Worm (Caenorhabditis elegans) whole organism, young adult: ENCODE results near the gene sto-6.

ENCODE experiments used
- C06A6.2 ChIP-seq: fragments of 200-800 bp; sonication (Bioruptor generic); conservative IDR thresholded peaks from 2 replicates; pipeline ENCODE4 v1.3.6; 2022; ENCODE audit warnings: missing genetic modification characterization, missing compliant biosample characterization
- F10E7.11 ChIP-seq: sonication (generic microtip); optimal IDR thresholded peaks from 2 replicates; lab custom pipeline; 2017; ENCODE audit warnings: mild to moderate bottlenecking, missing genetic modification characterization, moderate library complexity, missing compliant biosample characterization
- F22D6.2 ChIP-seq: sonication (generic microtip); optimal IDR thresholded peaks from 2 replicates; lab custom pipeline; 2016; ENCODE audit warnings: mild to moderate bottlenecking, missing genetic modification characterization, missing compliant biosample characterization
- F23B12.7 ChIP-seq: sonication (generic microtip); optimal IDR thresholded peaks from 2 replicates; lab custom pipeline; 2017; ENCODE audit warnings: missing genetic modification characterization, mild to moderate bottlenecking, missing compliant biosample characterization, antibody characterized with exemption, moderate library complexity; ENCODE audit not compliant: insufficient read depth
- F39B2.1 ChIP-seq: fragments of 200-800 bp; sonication (Bioruptor generic); IDR thresholded peaks from 2 replicates; pipeline ENCODE4 v1.3.6; 2022; ENCODE audit warnings: missing genetic modification reagents, missing genetic modification characterization, missing compliant biosample characterization
- F49E8.2 ChIP-seq: sonication (generic microtip); optimal IDR thresholded peaks from 3 replicates; lab custom pipeline; 2017; ENCODE audit warnings: missing genetic modification characterization, mild to moderate bottlenecking, missing compliant biosample characterization, antibody characterized with exemption, moderate library complexity; ENCODE audit not compliant: insufficient read depth
- F57A8.1 ChIP-seq: fragments of 200-800 bp; sonication (Bioruptor generic); optimal IDR thresholded peaks from 2 replicates; lab custom pipeline; 2018; ENCODE audit warnings: mild to moderate bottlenecking, missing genetic modification characterization, moderate library complexity, missing compliant biosample characterization
- Y53G8AR.9 ChIP-seq: fragments of 200-800 bp; sonication (Bioruptor generic); conservative IDR thresholded peaks from 2 replicates; pipeline ENCODE4 v1.3.6; 2022; ENCODE audit warnings: missing genetic modification reagents, missing genetic modification characterization, missing compliant biosample characterization
- Y79H2A.3 ChIP-seq: fragments of 200-800 bp; sonication (Bioruptor generic); conservative IDR thresholded peaks from 2 replicates; pipeline ENCODE4 v1.3.6; 2022; ENCODE audit warnings: missing genetic modification reagents, missing genetic modification characterization, missing compliant biosample characterization
- Y95B8A.8 ChIP-seq: fragments of 200-800 bp; sonication (Bioruptor generic); IDR thresholded peaks from 2 replicates; pipeline ENCODE4 v1.3.6; 2022; ENCODE audit warnings: missing genetic modification reagents, missing genetic modification characterization, missing compliant biosample characterization
- aptf-2 ChIP-seq: fragments of 200-800 bp; sonication (Bioruptor generic); conservative IDR thresholded peaks from 2 replicates; pipeline ENCODE4 v1.3.6; 2022; ENCODE audit warnings: missing genetic modification reagents, missing genetic modification characterization, missing compliant biosample characterization
- cebp-1 ChIP-seq, 2 experiments: fragments of 200-800 bp in 1 of 2; sonication (Bioruptor generic) in 1 of 2; sonication (generic microtip) in 1 of 2; IDR thresholded peaks in 1 of 2; optimal IDR thresholded peaks in 1 of 2; 2 replicates each; pipeline versions ENCODE4 v1.3.6 to Lab custom; 2017 to 2022; ENCODE audit warnings: missing compliant biosample characterization in 2 of 2, missing genetic modification characterization in 2 of 2, mild to moderate bottlenecking in 1 of 2, missing genetic modification reagents in 1 of 2, moderate library complexity in 1 of 2
- egl-18 ChIP-seq: fragments of 200-800 bp; sonication (Bioruptor generic); IDR thresholded peaks from 2 replicates; pipeline ENCODE4 v1.3.6; 2022; ENCODE audit warnings: missing genetic modification reagents, missing genetic modification characterization, missing compliant biosample characterization
- hmg-1.2 ChIP-seq: fragments of 200-800 bp; sonication (Bioruptor generic); IDR thresholded peaks from 2 replicates; pipeline ENCODE4 v1.3.6; 2022; ENCODE audit warnings: missing genetic modification reagents, missing genetic modification characterization, missing compliant biosample characterization
- let-607 ChIP-seq, 2 experiments: fragments of 200-800 bp in 1 of 2; sonication (Bioruptor generic) in 1 of 2; sonication (generic microtip) in 1 of 2; optimal IDR thresholded peaks; 2 replicates each; lab custom pipeline; 2016 to 2018; ENCODE audit warnings: mild to moderate bottlenecking in 2 of 2, missing compliant biosample characterization in 2 of 2, missing genetic modification characterization in 2 of 2, moderate library complexity in 2 of 2, missing genotype in 1 of 2
- lin-35 ChIP-seq, 3 experiments: fragments of 150-350 bp in 2 of 3; sonication (generic microtip) in 1 of 3; optimal IDR thresholded peaks; 2 replicates each; lab custom pipeline; 2014 to 2018; ENCODE audit warnings: missing biosample characterization in 3 of 3, missing genetic modification characterization in 3 of 3, missing genetic modification reagents in 3 of 3
- madf-10 ChIP-seq: sonication (generic microtip); optimal IDR thresholded peaks from 2 replicates; lab custom pipeline; 2016; ENCODE audit warnings: mild to moderate bottlenecking, missing genetic modification characterization, missing compliant biosample characterization
- mel-28 ChIP-seq: sonication (generic microtip); optimal IDR thresholded peaks from 2 replicates; lab custom pipeline; 2016; ENCODE audit warnings: borderline replicate concordance, mild to moderate bottlenecking, missing genetic modification characterization, missing compliant biosample characterization
- nfya-1 ChIP-seq: sonication (generic microtip); optimal IDR thresholded peaks from 2 replicates; lab custom pipeline; 2017; ENCODE audit warnings: antibody characterized with exemption, missing compliant biosample characterization, missing genetic modification characterization, borderline replicate concordance; ENCODE audit not compliant: insufficient read depth
- nfya-2 ChIP-seq: fragments of 200-800 bp; sonication (Bioruptor generic); IDR thresholded peaks from 2 replicates; pipeline ENCODE4 v1.3.6; 2022; ENCODE audit warnings: missing genetic modification reagents, missing genetic modification characterization, missing compliant biosample characterization
- nfyb-1 ChIP-seq: fragments of 200-800 bp; sonication (Bioruptor generic); IDR thresholded peaks from 2 replicates; pipeline ENCODE4 v1.3.6; 2022; ENCODE audit warnings: missing genetic modification reagents, missing genetic modification characterization, missing compliant biosample characterization
- nhr-120 ChIP-seq: fragments of 200-800 bp; sonication (Bioruptor generic); IDR thresholded peaks from 2 replicates; pipeline ENCODE4 v1.3.6; 2022; ENCODE audit warnings: missing genetic modification characterization, missing compliant biosample characterization
- nhr-90 ChIP-seq: sonication (generic microtip); optimal IDR thresholded peaks from 2 replicates; lab custom pipeline; 2016; ENCODE audit warnings: missing genotype, mild to moderate bottlenecking, missing genetic modification characterization, missing compliant biosample characterization
- pbrm-1 ChIP-seq: fragments of 200-800 bp; sonication (Bioruptor generic); IDR thresholded peaks from 2 replicates; pipeline ENCODE4 v1.3.6; 2022; ENCODE audit warnings: missing genetic modification reagents, missing genetic modification characterization, missing compliant biosample characterization
- pha-4 ChIP-seq: fragments of 150-350 bp; sonication (generic microtip); optimal IDR thresholded peaks from 2 replicates; lab custom pipeline; 2014; ENCODE audit warnings: missing biosample characterization, missing genetic modification reagents, missing genetic modification characterization
- rpc-1 ChIP-seq, 2 experiments: fragments of 150-350 bp in 1 of 2; sonication (generic microtip) in 1 of 2; optimal IDR thresholded peaks; 2 replicates each; lab custom pipeline; 2014 to 2018; ENCODE audit warnings: missing biosample characterization in 1 of 2, missing genetic modification characterization in 1 of 2, missing genetic modification reagents in 1 of 2, missing genotype in 1 of 2
- sea-2 ChIP-seq: fragments of 200-800 bp; sonication (Bioruptor generic); IDR thresholded peaks from 2 replicates; pipeline ENCODE4 v1.3.6; 2022; ENCODE audit warnings: missing genetic modification characterization, missing compliant biosample characterization
- tbx-9 ChIP-seq: sonication (generic microtip); optimal IDR thresholded peaks from 2 replicates; lab custom pipeline; 2016; ENCODE audit warnings: borderline replicate concordance, missing genetic modification characterization, inconsistent platforms, missing compliant biosample characterization
- unc-62 ChIP-seq: fragments of 150-350 bp; optimal IDR thresholded peaks from 2 replicates; lab custom pipeline; 2014; ENCODE audit warnings: missing biosample characterization, missing genetic modification reagents, missing genetic modification characterization
- ztf-18 ChIP-seq: sonication (generic microtip); optimal IDR thresholded peaks from 2 replicates; lab custom pipeline; 2016; ENCODE audit warnings: missing genotype, mild to moderate bottlenecking, missing genetic modification characterization, missing compliant biosample characterization
- ztf-25 ChIP-seq: fragments of 200-800 bp; sonication (Bioruptor generic); IDR thresholded peaks from 2 replicates; pipeline ENCODE4 v1.3.6; 2022; ENCODE audit warnings: missing genetic modification reagents, missing genetic modification characterization, missing compliant biosample characterization
- ztf-26 ChIP-seq: sonication (generic microtip); optimal IDR thresholded peaks from 2 replicates; lab custom pipeline; 2017; ENCODE audit warnings: missing genetic modification characterization, missing compliant biosample characterization

Gene sto-6

DNA sequence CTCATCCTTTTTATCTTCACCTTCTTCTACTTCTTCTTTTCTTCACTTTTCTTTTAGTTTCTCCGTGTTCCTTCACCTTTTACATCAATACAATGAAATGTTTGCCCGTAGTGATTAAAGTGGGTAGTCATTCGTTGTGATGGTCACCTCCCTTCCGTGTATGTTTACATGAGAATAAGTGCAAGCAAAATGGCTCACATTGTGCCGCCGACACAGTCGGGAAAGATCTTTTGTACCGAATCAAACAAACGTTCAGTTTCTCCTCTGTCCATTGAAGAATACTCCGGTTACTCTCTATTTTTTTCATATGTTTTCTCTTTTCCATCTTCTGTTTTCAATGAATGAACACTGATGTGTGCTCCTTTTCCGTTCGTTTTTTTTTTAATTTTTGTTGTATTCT lies 32.0 kb downstream of the sto-6 start (continued):
- TF ChIP-seq Y79H2A.3 (GFP tag; lab: Robert Waterston, UW) = no peak
- TF ChIP-seq, all 124 proteins: peak for 0

DNA sequence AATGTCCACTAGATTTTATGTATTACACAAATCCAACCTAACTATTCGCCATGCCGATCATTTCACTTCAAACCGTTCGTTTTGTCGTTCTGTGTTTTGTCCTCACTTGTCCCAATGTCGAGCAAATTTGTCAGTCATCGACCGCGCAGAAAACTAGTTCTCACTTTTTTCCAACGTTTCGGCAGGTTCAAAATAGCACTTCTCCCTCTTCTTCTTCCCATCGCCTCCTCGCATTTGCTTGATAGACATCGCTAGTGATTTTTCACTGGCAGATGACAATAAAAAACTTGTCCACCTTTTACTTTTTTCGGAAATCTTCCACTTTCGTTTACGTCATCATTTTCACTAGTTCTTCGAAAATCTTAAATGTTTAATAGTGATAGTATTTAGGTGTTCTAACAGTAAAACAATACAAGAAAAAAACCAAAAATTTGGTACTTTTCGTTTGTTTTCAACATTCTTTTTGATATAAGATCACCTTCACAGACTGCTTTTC lies 33.4 kb downstream of the sto-6 start:
- TF ChIP-seq sea-2 (GFP tag; lab: Robert Waterston, UW) (no peak), ztf-26 (tag; lab: Kevin White, UChicago) (no peak), let-607 (tag; optimal IDR thresholded peaks at IDR 0.05; lab: Kevin White, UChicago) (no peak), tbx-9 (tag; lab: Kevin White, UChicago) (no peak), ztf-18 (tag; lab: Kevin White, UChicago) (no peak), C06A6.2 (GFP tag; lab: Robert Waterston, UW) (no peak), F10E7.11 (tag; lab: Kevin White, UChicago) (no peak), pha-4 (tag; lab: Kevin White, UChicago) (no peak), nhr-90 (no peak), ztf-25 (GFP tag; lab: Robert Waterston, UW) (no peak), F23B12.7 (tag; lab: Kevin White, UChicago) (no peak), rpc-1 (optimal IDR thresholded peaks at IDR 0.05; lab: Kevin White, UChicago) (no peak), rpc-1 (tag; optimal IDR thresholded peaks at IDR 0.05; lab: Kevin White, UChicago) (no peak), nfya-1 (tag; lab: Kevin White, UChicago) (no peak), F22D6.2 (tag; lab: Kevin White, UChicago) (no peak), Y95B8A.8 (GFP tag; lab: Robert Waterston, UW) (no peak), F49E8.2 (tag; lab: Kevin White, UChicago) (no peak), cebp-1 (GFP tag; IDR thresholded peaks at IDR 0.05; lab: Robert Waterston, UW) (no peak), cebp-1 (tag; optimal IDR thresholded peaks at IDR 0.05; lab: Kevin White, UChicago) (no peak), F57A8.1 (GFP tag; lab: Kevin White, UChicago) (no peak), egl-18 (GFP tag; lab: Robert Waterston, UW) (no peak), F39B2.1 (GFP tag; lab: Robert Waterston, UW) (no peak)

DNA sequence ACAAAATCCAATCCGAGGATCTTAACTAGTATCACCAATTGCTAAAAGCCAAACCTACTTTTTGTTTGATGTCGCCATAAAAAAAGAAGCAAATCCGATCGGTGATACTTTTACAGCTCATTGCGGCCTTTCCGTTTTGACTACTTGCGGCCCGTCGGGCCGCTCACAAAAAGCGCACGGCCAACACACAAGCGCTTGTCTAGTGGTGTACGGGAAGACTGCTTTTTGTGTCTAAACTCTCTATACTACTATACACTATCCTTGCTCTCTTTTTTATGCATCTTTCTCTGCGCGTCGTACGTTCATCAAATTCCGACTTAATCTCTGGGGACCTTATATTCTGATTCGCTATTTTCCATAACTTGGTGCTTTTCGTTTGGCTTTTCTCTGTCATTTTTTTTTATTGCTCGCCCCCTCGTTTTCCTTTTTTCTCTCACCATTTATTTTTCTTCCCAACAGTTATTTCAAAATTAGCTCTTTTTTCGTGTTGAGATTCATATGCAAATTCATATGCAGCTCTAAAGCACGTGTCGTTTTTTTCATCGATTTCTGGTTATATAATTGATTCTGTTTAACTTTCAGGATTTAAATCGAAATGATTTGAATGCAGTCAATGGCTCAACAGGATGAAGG lies 34.5 kb downstream of the sto-6 start, which contains the start of gene noca-2:
Gene noca-2 (plus strand): TSS at position 583 of the 633 bp plus-strand sequence.
- TF ChIP-seq F49E8.2 (tag; lab: Kevin White, UChicago) (no peak), mel-28 (tag; lab: Kevin White, UChicago) (no peak), nfyb-1 (GFP tag; lab: Robert Waterston, UW) (0 out of 2 replicates have a peak, but pooled peaks have one; percentile 49), nhr-120 (GFP tag; lab: Robert Waterston, UW) (no peak), hmg-1.2 (GFP tag; lab: Robert Waterston, UW) (peak; percentile 73; the same call in 1 of the 2 replicates), pbrm-1 (GFP tag; lab: Robert Waterston, UW) (no peak), aptf-2 (no peak), unc-62 (GFP tag; lab: Kevin White, UChicago) (no peak), madf-10 (tag; lab: Kevin White, UChicago) (no peak), F10E7.11 (tag; lab: Kevin White, UChicago) (no peak), lin-35 (GFP tag; optimal IDR thresholded peaks at IDR 0.05; lab: Kevin White, UChicago) (no peak), Y53G8AR.9 (GFP tag; lab: Robert Waterston, UW) (no peak), nfya-2 (GFP tag; lab: Robert Waterston, UW) (no peak)
